Fruit fly (Drosophila melanogaster) whole organism, adult: ENCODE measurements around the gene CG32376.
"Not testable (repeated sequence)": the region's sequence is repeated elsewhere in the genome, so short reads cannot be mapped to it uniquely, and the experiment has no call there.

Experiments
- CG11617 ChIP-seq: fragments of 200-800 bp; sonication (Bioruptor generic); optimal IDR thresholded peaks from 2 replicates; lab custom pipeline; 2017; ENCODE audit warnings: mild to moderate bottlenecking, missing biosample characterization, missing genetic modification reagents, missing genetic modification characterization
- CG14711 ChIP-seq: fragments of 200-800 bp; sonication (Bioruptor generic); optimal IDR thresholded peaks from 2 replicates; lab custom pipeline; 2018; ENCODE audit warnings: missing biosample characterization, mild to moderate bottlenecking, missing genetic modification characterization, moderate library complexity
- CG1620 ChIP-seq: fragments of 200-800 bp; sonication (Bioruptor generic); optimal IDR thresholded peaks from 2 replicates; lab custom pipeline; 2016; ENCODE audit warnings: missing biosample characterization, missing genetic modification characterization
- Clk ChIP-seq: fragments of 200-800 bp; sonication (Bioruptor generic); optimal IDR thresholded peaks from 2 replicates; lab custom pipeline; 2017; ENCODE audit warnings: missing biosample characterization, missing genetic modification characterization
- Crg-1 ChIP-seq: fragments of 200-800 bp; sonication (Bioruptor generic); optimal IDR thresholded peaks from 2 replicates; lab custom pipeline; 2016; ENCODE audit warnings: missing biosample characterization, missing genetic modification characterization
- cic ChIP-seq: fragments of 200-800 bp; sonication (Bioruptor generic); optimal IDR thresholded peaks from 2 replicates; lab custom pipeline; 2017; ENCODE audit warnings: missing biosample characterization, mild to moderate bottlenecking, missing genetic modification characterization, moderate library complexity
- pad ChIP-seq: fragments of 200-800 bp; sonication (Bioruptor generic); optimal IDR thresholded peaks from 3 replicates; lab custom pipeline; 2017; ENCODE audit warnings: missing biosample characterization, missing genetic modification characterization, mild to moderate bottlenecking, moderate library complexity, missing genetic modification reagents
- toe ChIP-seq: fragments of 200-800 bp; sonication (Bioruptor generic); optimal IDR thresholded peaks from 2 replicates; lab custom pipeline; 2016; ENCODE audit warnings: missing biosample characterization, missing genetic modification characterization

The CG32376 gene

DNA sequence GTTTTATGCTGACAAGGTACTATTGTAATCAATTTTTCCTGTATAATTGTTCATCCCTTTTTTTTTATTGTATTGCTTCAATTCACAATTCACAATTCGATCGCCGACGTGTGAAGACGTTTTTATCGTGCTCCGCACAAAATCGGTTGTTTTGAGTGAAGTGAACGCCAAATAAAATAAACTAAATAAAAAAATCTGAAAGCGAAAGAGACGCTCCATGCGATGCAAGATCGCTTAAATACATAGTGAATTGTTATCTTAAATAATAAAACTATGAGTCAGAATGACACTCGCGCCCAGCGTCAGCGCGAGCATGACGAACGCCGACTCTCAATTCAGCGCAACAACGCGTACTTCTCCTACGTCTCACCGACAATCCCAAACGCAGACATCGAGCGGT, 43.5 kb downstream of the CG32376 start, which contains the start of gene CG8539:
TSS of gene CG8539 (minus strand) at position 101 of the 400 bp plus-strand sequence.
- TF ChIP-seq Clk, CG1620, toe (GFP tag; lab: Kevin White, UChicago): not testable (repeated sequence)

DNA sequence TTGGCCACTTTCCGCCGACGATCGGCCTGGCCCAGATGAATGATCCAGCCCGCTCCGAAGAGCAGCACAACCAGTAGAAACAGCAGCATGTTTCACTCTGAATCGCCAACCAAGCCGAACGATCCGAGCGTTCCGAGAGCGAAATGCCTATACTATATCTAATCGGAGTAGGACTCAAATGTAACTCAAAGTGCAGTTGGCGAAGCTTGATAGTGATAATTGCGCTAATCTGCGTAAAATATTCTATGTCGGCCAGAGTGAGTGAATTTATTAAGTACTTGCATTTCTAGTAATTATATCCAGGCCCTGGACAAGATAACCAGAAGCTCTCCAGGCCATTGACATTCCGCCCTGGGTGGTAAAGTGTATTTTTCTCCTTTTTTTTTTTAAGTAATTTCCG, 46.2 kb downstream of the CG32376 start, which contains the start of gene Cyp4d8:
TSS of gene Cyp4d8 (minus strand) at position 101 of the 400 bp plus-strand sequence.
- no peak for TF ChIP-seq Crg-1 (GFP tag; lab: Kevin White, UChicago)
- TF ChIP-seq CG14711 (tag; lab: Kevin White, UChicago): no peak
- TF ChIP-seq cic (GFP tag; lab: Kevin White, UChicago): peak; percentile 23
- TF ChIP-seq pad (GFP tag; lab: Kevin White, UChicago): no peak
- no peak for TF ChIP-seq CG11617 (GFP tag; lab: Kevin White, UChicago)
